Fruit fly (Drosophila melanogaster) whole organism, adult: Measurements from ENCODE around the gene CG43115.

Experiments
- CG11617 ChIP-seq: fragments of 200-800 bp; sonication (Bioruptor generic); optimal IDR thresholded peaks from 2 replicates; lab custom pipeline; 2017; ENCODE audit warnings: mild to moderate bottlenecking, missing biosample characterization, missing genetic modification reagents, missing genetic modification characterization
- CG12768 ChIP-seq: fragments of 200-800 bp; sonication (Bioruptor generic); optimal IDR thresholded peaks from 2 replicates; lab custom pipeline; 2017; ENCODE audit warnings: missing biosample characterization, missing genetic modification characterization, mild to moderate bottlenecking, moderate library complexity, missing genetic modification reagents
- CG14711 ChIP-seq: fragments of 200-800 bp; sonication (Bioruptor generic); optimal IDR thresholded peaks from 2 replicates; lab custom pipeline; 2018; ENCODE audit warnings: missing biosample characterization, mild to moderate bottlenecking, missing genetic modification characterization, moderate library complexity
- CG1620 ChIP-seq: fragments of 200-800 bp; sonication (Bioruptor generic); optimal IDR thresholded peaks from 2 replicates; lab custom pipeline; 2016; ENCODE audit warnings: missing biosample characterization, missing genetic modification characterization
- CG33017 ChIP-seq: fragments of 200-800 bp; sonication (Bioruptor generic); optimal IDR thresholded peaks from 2 replicates; lab custom pipeline; 2018; ENCODE audit warnings: missing biosample characterization, mild to moderate bottlenecking, missing genetic modification characterization, moderate library complexity
- CG5204 ChIP-seq: fragments of 200-800 bp; sonication (Bioruptor generic); optimal IDR thresholded peaks from 2 replicates; lab custom pipeline; 2016; ENCODE audit warnings: missing biosample characterization, missing genetic modification characterization
- CG7045 ChIP-seq: fragments of 200-800 bp; sonication (Bioruptor generic); optimal IDR thresholded peaks from 2 replicates; lab custom pipeline; 2017; ENCODE audit warnings: missing biosample characterization, mild to moderate bottlenecking, missing genetic modification characterization
- CG7101 ChIP-seq: fragments of 200-800 bp; sonication (Bioruptor generic); optimal IDR thresholded peaks from 2 replicates; lab custom pipeline; 2018; ENCODE audit warnings: missing biosample characterization, mild to moderate bottlenecking, missing genetic modification characterization, moderate library complexity
- Clk ChIP-seq: fragments of 200-800 bp; sonication (Bioruptor generic); optimal IDR thresholded peaks from 2 replicates; lab custom pipeline; 2017; ENCODE audit warnings: missing biosample characterization, missing genetic modification characterization
- Crg-1 ChIP-seq: fragments of 200-800 bp; sonication (Bioruptor generic); optimal IDR thresholded peaks from 2 replicates; lab custom pipeline; 2016; ENCODE audit warnings: missing biosample characterization, missing genetic modification characterization
- Hr96 ChIP-seq: fragments of 200-800 bp; sonication (Bioruptor generic); optimal IDR thresholded peaks from 2 replicates; lab custom pipeline; 2016; ENCODE audit warnings: missing biosample characterization, missing genetic modification characterization
- Mnt ChIP-seq: fragments of 200-800 bp; sonication (Bioruptor generic); optimal IDR thresholded peaks from 2 replicates; lab custom pipeline; 2016; ENCODE audit warnings: missing biosample characterization, mild to moderate bottlenecking, missing genetic modification characterization
- bab1 ChIP-seq: fragments of 200-800 bp; sonication (Bioruptor generic); optimal IDR thresholded peaks from 3 replicates; lab custom pipeline; 2019; ENCODE audit warnings: missing biosample characterization, mild to moderate bottlenecking, missing genetic modification characterization, moderate library complexity
- cic ChIP-seq: fragments of 200-800 bp; sonication (Bioruptor generic); optimal IDR thresholded peaks from 2 replicates; lab custom pipeline; 2017; ENCODE audit warnings: missing biosample characterization, mild to moderate bottlenecking, missing genetic modification characterization, moderate library complexity
- cnc ChIP-seq, 2 experiments: fragments of >200 bp; optimal IDR thresholded peaks; 2 replicates each; lab custom pipeline; 2017
- kay ChIP-seq: fragments of 200-800 bp; sonication (Bioruptor generic); peaks from one replicate; lab custom pipeline; 2016; ENCODE audit warnings: missing biosample characterization, missing genetic modification characterization, borderline replicate concordance
- ovo ChIP-seq: fragments of 200-800 bp; sonication (Bioruptor generic); optimal IDR thresholded peaks from 2 replicates; lab custom pipeline; 2016; ENCODE audit warnings: missing biosample characterization, missing genetic modification characterization
- pad ChIP-seq: fragments of 200-800 bp; sonication (Bioruptor generic); optimal IDR thresholded peaks from 3 replicates; lab custom pipeline; 2017; ENCODE audit warnings: missing biosample characterization, missing genetic modification characterization, mild to moderate bottlenecking, moderate library complexity, missing genetic modification reagents
- tj ChIP-seq: fragments of 200-800 bp; sonication (Bioruptor generic); optimal IDR thresholded peaks from 3 replicates; lab custom pipeline; 2017; ENCODE audit warnings: missing biosample characterization, mild to moderate bottlenecking, missing genetic modification characterization, moderate library complexity
- toe ChIP-seq: fragments of 200-800 bp; sonication (Bioruptor generic); optimal IDR thresholded peaks from 2 replicates; lab custom pipeline; 2016; ENCODE audit warnings: missing biosample characterization, missing genetic modification characterization

CG43115 gene

DNA sequence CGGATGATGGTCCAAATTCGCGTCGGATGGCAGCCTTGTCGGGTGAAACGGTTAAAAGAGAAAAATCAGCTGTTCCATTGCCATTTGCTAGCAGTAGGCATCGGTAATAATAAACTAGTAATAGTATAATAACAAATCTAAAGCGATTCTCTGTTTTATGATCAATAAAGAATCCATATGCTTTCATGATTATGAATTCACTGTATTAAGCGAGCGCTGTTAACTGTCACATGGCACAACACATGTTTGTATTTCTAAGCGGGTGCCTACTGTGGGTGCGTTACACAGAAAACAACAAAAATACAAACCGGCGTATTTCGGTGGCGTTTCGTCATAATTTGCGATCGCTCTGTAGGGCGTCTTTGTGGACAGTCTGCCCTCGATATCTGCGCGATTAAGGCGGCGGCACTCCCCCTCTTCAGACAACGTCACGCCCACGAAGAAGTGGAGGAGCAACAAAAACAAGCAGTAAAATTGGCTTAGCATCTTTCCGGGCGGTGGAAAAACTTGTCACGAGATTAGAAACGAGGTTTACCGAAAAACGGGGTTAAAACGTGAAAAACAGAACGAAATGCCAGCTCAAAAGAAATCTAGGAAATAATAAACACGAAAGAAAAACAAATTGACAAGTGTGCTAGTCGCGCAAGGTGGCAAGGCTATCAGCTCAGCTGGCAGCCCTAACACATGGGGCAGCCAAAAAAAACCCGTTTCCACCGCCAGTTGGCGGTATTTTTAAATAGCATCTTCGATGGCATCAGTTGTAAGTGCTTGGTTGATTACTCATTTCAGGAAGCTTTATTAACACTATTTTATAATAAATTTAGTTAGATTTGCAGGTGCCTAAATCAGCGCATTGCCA, 24.8 kb upstream of the CG43115 start, which contains the start of the genes Nep1 and Mipp2:
Nep1 (plus strand) TSS at position 397 of the 859 bp plus-strand sequence.
Mipp2 (minus strand) TSS at position 663 of the 859 bp plus-strand sequence.
- TF ChIP-seq CG7101 (peak; percentile 46), pad (GFP tag; lab: Kevin White, UChicago) (no peak), toe (GFP tag; lab: Kevin White, UChicago) (no peak), kay (GFP tag; lab: Kevin White, UChicago) (no peak), Mnt (GFP tag; lab: Kevin White, UChicago) (peak; percentile 36), Hr96 (GFP tag; lab: Kevin White, UChicago) (peak; percentile 64), Crg-1 (GFP tag; lab: Kevin White, UChicago) (no peak), ovo (peak; percentile 16), CG11617 (peak; percentile 30), cic (GFP tag; lab: Kevin White, UChicago) (no peak), CG14711 (tag; lab: Kevin White, UChicago) (peak; percentile 18), bab1 (GFP tag; lab: Kevin White, UChicago) (peak; percentile 80), CG5204 (GFP tag; lab: Kevin White, UChicago) (no peak), CG1620 (GFP tag; lab: Kevin White, UChicago) (no peak), CG33017 (tag; lab: Kevin White, UChicago) (no peak)

DNA sequence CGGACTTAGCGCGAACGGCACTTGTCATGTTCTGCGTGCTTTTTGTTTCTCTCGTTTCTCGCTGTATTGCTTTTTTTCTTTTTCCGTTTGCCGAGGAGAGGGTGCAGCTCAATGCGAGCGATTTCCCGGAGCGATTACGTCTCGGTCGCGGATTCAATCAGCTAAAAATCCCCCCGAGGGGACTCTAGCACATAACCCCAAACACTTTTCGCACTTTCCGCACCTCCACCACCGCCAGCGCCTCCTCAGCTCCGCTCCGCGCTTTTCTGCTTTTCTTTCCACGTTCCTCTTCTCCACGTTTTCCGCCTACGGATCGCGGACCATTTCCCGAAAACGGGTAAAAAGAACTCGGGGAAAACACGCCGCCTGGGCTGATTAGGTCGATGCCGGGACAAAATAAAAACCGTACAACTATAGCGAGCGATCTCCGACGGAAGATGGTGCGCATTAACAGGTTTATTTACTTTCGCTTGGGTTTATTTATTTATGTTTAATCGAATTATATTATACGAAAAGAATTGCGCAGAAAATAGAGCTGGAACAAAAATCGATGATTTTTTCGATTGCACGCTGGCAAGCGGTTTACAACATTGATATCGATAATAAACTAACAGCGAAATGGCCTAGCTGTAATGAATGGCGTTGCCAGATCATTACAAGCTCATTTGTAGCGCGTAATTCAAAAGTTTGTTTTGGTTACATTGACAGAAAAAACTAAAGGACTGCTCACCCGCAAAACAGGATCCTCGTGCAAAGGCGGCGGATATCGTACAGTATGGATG, 23.7 kb upstream of the CG43115 start, which contains the start of gene raptor:
raptor (minus strand) TSS at position 523 of the 782 bp plus-strand sequence.
- TF ChIP-seq Mnt (GFP tag; lab: Kevin White, UChicago) (peak; percentile 44), bab1 (GFP tag; lab: Kevin White, UChicago) (peak; percentile 14), CG33017 (tag; lab: Kevin White, UChicago) (no peak), CG12768 (peak; percentile 3), Hr96 (GFP tag; lab: Kevin White, UChicago) (no peak)

DNA sequence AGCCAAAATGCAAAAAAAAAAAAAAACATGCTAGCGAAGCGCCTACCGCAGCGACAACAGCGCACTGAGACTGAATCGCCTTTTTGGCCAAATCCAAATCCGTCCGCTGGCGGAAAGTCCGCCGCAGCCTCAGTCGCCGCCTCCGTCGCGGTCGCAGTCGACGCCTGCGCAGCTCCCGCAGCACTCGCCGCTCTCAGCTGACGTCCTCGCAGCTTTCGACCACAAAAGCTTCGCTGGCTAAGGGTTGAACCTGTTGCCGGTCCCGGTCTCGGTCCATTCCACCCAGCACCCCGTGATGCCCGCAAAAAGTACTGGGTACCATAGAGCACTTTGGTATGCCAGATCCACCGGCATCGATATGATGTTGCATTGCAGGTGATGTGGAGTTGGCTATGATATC, 15.1 kb upstream of the CG43115 start, which contains the start of gene CG4660:
CG4660 (minus strand) TSS at position 77 of the 400 bp plus-strand sequence.
- no peak for TF ChIP-seq CG33017 (tag; lab: Kevin White, UChicago)

dm6 chrX:6077686-6078085, 11.5 kb upstream of the CG43115 start, which contains the start of gene CG4666:
CG4666 (minus strand) TSS chrX:6077786.
- TF ChIP-seq Crg-1 (GFP tag; lab: Kevin White, UChicago) (no peak), tj (GFP tag; lab: Kevin White, UChicago) (no peak), CG1620 (GFP tag; lab: Kevin White, UChicago) (no peak), CG11617 (no peak)

- TF ChIP-seq pad (GFP tag; lab: Kevin White, UChicago) (no peak), Hr96 (GFP tag; lab: Kevin White, UChicago) (peak; percentile 37), tj (GFP tag; lab: Kevin White, UChicago) (peak; percentile 74), Mnt (GFP tag; lab: Kevin White, UChicago) (peak; percentile 35), CG7045 (GFP tag; lab: Kevin White, UChicago) (no peak), kay (GFP tag; lab: Kevin White, UChicago) (no peak), ovo (peak; percentile 39), CG7101 (peak; percentile 49), CG14711 (tag; lab: Kevin White, UChicago) (no peak), CG12768 (peak; percentile 78), CG5204 (GFP tag; lab: Kevin White, UChicago) (peak; percentile 15), CG1620 (GFP tag; lab: Kevin White, UChicago) (no peak), bab1 (GFP tag; lab: Kevin White, UChicago) (peak; percentile 40), cic (GFP tag; lab: Kevin White, UChicago) (no peak), Clk (GFP tag; lab: Kevin White, UChicago) (no peak), CG33017 (tag; lab: Kevin White, UChicago) (peak; percentile 61), cnc (optimal IDR thresholded peaks at IDR 0.05; lab: Kevin White, UChicago) (no peak), toe (GFP tag; lab: Kevin White, UChicago) (no peak), CG11617 (peak; percentile 52), Crg-1 (GFP tag; lab: Kevin White, UChicago) (no peak)
These were observed 10.9 kb upstream of the CG43115 start for dm6 chrX:6077043-6077547.

- TF ChIP-seq ovo (no peak), tj (GFP tag; lab: Kevin White, UChicago) (peak; percentile 96)
These were observed 9.4 kb upstream of the CG43115 start for dm6 chrX:6075586-6075985.
